Fruit fly (Drosophila melanogaster) whole organism, embryonic: Measurements from ENCODE around the gene CG4709.

Experiments used
- Antp ChIP-seq: fragments of 200-800 bp; sonication (Bioruptor generic); optimal IDR thresholded peaks from 3 replicates; lab custom pipeline; 2016; ENCODE audit warnings: missing biosample characterization, missing genetic modification characterization
- Atf6 ChIP-seq: fragments of 200-800 bp; sonication (Bioruptor generic); IDR thresholded peaks from 2 replicates; pipeline ENCODE4 v1.3.6; 2022; ENCODE audit warnings: missing biosample characterization, missing genetic modification characterization
- Bdp1 ChIP-seq: fragments of 200-800 bp; sonication (Bioruptor generic); optimal IDR thresholded peaks from 3 replicates; lab custom pipeline; 2016; ENCODE audit warnings: missing biosample characterization, missing genetic modification characterization
- Blimp-1 ChIP-seq: fragments of 200-800 bp; sonication (Bioruptor generic); optimal IDR thresholded peaks from 3 replicates; lab custom pipeline; 2018; ENCODE audit warnings: missing biosample characterization, missing genetic modification characterization, mild to moderate bottlenecking, moderate library complexity, missing genetic modification reagents
- CG10321 ChIP-seq: fragments of 200-800 bp; sonication (Bioruptor generic); IDR thresholded peaks from 2 replicates; pipeline ENCODE4 v1.3.6; 2022; ENCODE audit warnings: missing biosample characterization, missing genetic modification characterization
- CG10462 ChIP-seq: fragments of 200-800 bp; sonication (Bioruptor generic); optimal IDR thresholded peaks from 2 replicates; lab custom pipeline; 2016; ENCODE audit warnings: missing biosample characterization, missing genetic modification characterization
- CG11560 ChIP-seq: fragments of 200-800 bp; sonication (Bioruptor generic); IDR thresholded peaks from 3 replicates; pipeline ENCODE4 v1.3.6; 2022; ENCODE audit warnings: missing biosample characterization, missing genetic modification characterization
- CG12071 ChIP-seq: fragments of 200-800 bp; sonication (Bioruptor generic); optimal IDR thresholded peaks from 3 replicates; lab custom pipeline; 2018; ENCODE audit warnings: missing biosample characterization, mild to moderate bottlenecking, missing genetic modification characterization
- CG15479 ChIP-seq: fragments of 200-800 bp; sonication (Bioruptor generic); optimal IDR thresholded peaks from 3 replicates; lab custom pipeline; 2019; ENCODE audit warnings: missing biosample characterization, mild to moderate bottlenecking, missing genetic modification characterization, moderate library complexity
- CG15601 ChIP-seq: fragments of 200-800 bp; sonication (Bioruptor generic); optimal IDR thresholded peaks from 3 replicates; lab custom pipeline; 2019; ENCODE audit warnings: missing biosample characterization, mild to moderate bottlenecking, missing genetic modification characterization, moderate library complexity
- CG1602 ChIP-seq: fragments of 200-800 bp; sonication (Bioruptor generic); optimal IDR thresholded peaks from 3 replicates; lab custom pipeline; 2016; ENCODE audit warnings: missing biosample characterization, missing genetic modification characterization
- CG1832 ChIP-seq: fragments of 200-800 bp; sonication (Bioruptor generic); optimal IDR thresholded peaks from 2 replicates; lab custom pipeline; 2017; ENCODE audit warnings: missing biosample characterization, mild to moderate bottlenecking, missing genetic modification characterization, inconsistent platforms
- CG2199 ChIP-seq: fragments of 200-800 bp; sonication (Bioruptor generic); IDR thresholded peaks from 3 replicates; pipeline ENCODE4 v1.3.6; 2022; ENCODE audit warnings: missing biosample characterization, missing genetic modification characterization
- CG32767 ChIP-seq: fragments of 200-800 bp; sonication (Bioruptor generic); IDR thresholded peaks from 2 replicates; pipeline ENCODE4 v1.3.6; 2022; ENCODE audit warnings: missing biosample characterization, missing genetic modification characterization
- CG6765 ChIP-seq: fragments of 200-800 bp; sonication (Bioruptor generic); optimal IDR thresholded peaks from 3 replicates; lab custom pipeline; 2017; ENCODE audit warnings: missing biosample characterization, mild to moderate bottlenecking, missing genetic modification characterization
- CG7963 ChIP-seq: fragments of 200-800 bp; sonication (Bioruptor generic); IDR thresholded peaks from 3 replicates; pipeline ENCODE4 v1.3.6; 2022; ENCODE audit warnings: missing biosample characterization, missing genetic modification characterization; ENCODE audit not compliant: partially characterized antibody
- CG9932 ChIP-seq: fragments of 200-800 bp; sonication (Bioruptor generic); IDR thresholded peaks from 2 replicates; pipeline ENCODE4 v1.3.6; 2022; ENCODE audit warnings: missing biosample characterization, missing genetic modification characterization
- Ets65A ChIP-seq: fragments of 200-800 bp; sonication (Bioruptor generic); peaks from one replicate; lab custom pipeline; 2016; ENCODE audit warnings: missing biosample characterization, missing genetic modification characterization
- Fer3 ChIP-seq: fragments of 200-800 bp; sonication (Bioruptor generic); optimal IDR thresholded peaks from 2 replicates; lab custom pipeline; 2018; ENCODE audit warnings: missing biosample characterization, mild to moderate bottlenecking, missing genetic modification characterization, moderate library complexity
- GATAe ChIP-seq: fragments of 200-800 bp; sonication (Bioruptor generic); conservative IDR thresholded peaks from 2 replicates; pipeline ENCODE4 v1.3.6; 2022; ENCODE audit warnings: missing biosample characterization, missing genetic modification characterization
- Hmr ChIP-seq: fragments of 200-800 bp; sonication (Bioruptor generic); optimal IDR thresholded peaks from 3 replicates; lab custom pipeline; 2017; ENCODE audit warnings: mild to moderate bottlenecking, missing biosample characterization, missing genetic modification reagents, missing genetic modification characterization
- Hmx ChIP-seq: fragments of 200-800 bp; sonication (Bioruptor generic); optimal IDR thresholded peaks from 2 replicates; lab custom pipeline; 2016; ENCODE audit warnings: missing biosample characterization, missing genetic modification characterization
- Hr3 ChIP-seq: fragments of 200-800 bp; sonication (Bioruptor generic); optimal IDR thresholded peaks from 3 replicates; lab custom pipeline; 2016; ENCODE audit warnings: missing biosample characterization, missing genetic modification characterization
- Hr78 ChIP-seq, 2 experiments: fragments of 200-800 bp in 1 of 2; fragments of >200 bp in 1 of 2; sonication (Bioruptor generic) in 1 of 2; optimal IDR thresholded peaks; 2 replicates each; lab custom pipeline; 2017 to 2019; ENCODE audit warnings: missing biosample characterization in 2 of 2, missing genetic modification characterization in 2 of 2, mild to moderate bottlenecking in 1 of 2, moderate library complexity in 1 of 2
- Lhr ChIP-seq: fragments of 200-800 bp; sonication (Bioruptor generic); optimal IDR thresholded peaks from 3 replicates; lab custom pipeline; 2017; ENCODE audit warnings: mild to moderate bottlenecking, missing biosample characterization, missing genetic modification reagents, missing genetic modification characterization
- Med ChIP-seq: fragments of 200-800 bp; sonication (Bioruptor generic); peaks from one replicate; lab custom pipeline; 2016; ENCODE audit warnings: missing biosample characterization, missing genetic modification characterization, mild to moderate bottlenecking, inconsistent platforms, moderate library complexity
- Mrtf ChIP-seq: fragments of 200-800 bp; sonication (Bioruptor generic); IDR thresholded peaks from 3 replicates; pipeline ENCODE4 v1.3.6; 2022; ENCODE audit warnings: missing biosample characterization, missing genetic modification characterization
- Scr ChIP-seq: fragments of 200-800 bp; sonication (Bioruptor generic); IDR thresholded peaks from 2 replicates; pipeline ENCODE4 v1.3.6; 2022; ENCODE audit warnings: missing biosample characterization, missing genetic modification characterization; ENCODE audit not compliant: partially characterized antibody
- Side ChIP-seq: fragments of 200-800 bp; sonication (Bioruptor generic); optimal IDR thresholded peaks from 2 replicates; lab custom pipeline; 2016; ENCODE audit warnings: missing biosample characterization, missing genetic modification characterization
- TFAM ChIP-seq: fragments of 200-800 bp; sonication (Bioruptor generic); optimal IDR thresholded peaks from 2 replicates; lab custom pipeline; 2017; ENCODE audit warnings: missing biosample characterization, missing genetic modification characterization, inconsistent platforms
- abd-A ChIP-seq: fragments of 200-800 bp; sonication (Bioruptor generic); optimal IDR thresholded peaks from 3 replicates; lab custom pipeline; 2019; ENCODE audit warnings: missing biosample characterization, mild to moderate bottlenecking, missing genetic modification characterization, moderate library complexity
- ase ChIP-seq: fragments of 200-800 bp; sonication (Bioruptor generic); IDR thresholded peaks from 3 replicates; pipeline ENCODE4 v1.3.6; 2022; ENCODE audit warnings: missing biosample characterization, missing genetic modification characterization
- btn ChIP-seq: fragments of 200-800 bp; sonication (Bioruptor generic); optimal IDR thresholded peaks from 2 replicates; lab custom pipeline; 2016; ENCODE audit warnings: missing biosample characterization, missing genetic modification characterization
- chinmo ChIP-seq: fragments of 200-800 bp; sonication (Bioruptor generic); IDR thresholded peaks from 4 replicates; pipeline ENCODE4 v1.3.6; 2022; ENCODE audit warnings: missing biosample characterization, missing genetic modification characterization; ENCODE audit not compliant: partially characterized antibody
- fd96Cb ChIP-seq: fragments of 200-800 bp; sonication (Bioruptor generic); optimal IDR thresholded peaks from 2 replicates; lab custom pipeline; 2018; ENCODE audit warnings: missing biosample characterization, mild to moderate bottlenecking, missing genetic modification characterization, moderate library complexity
- grn ChIP-seq: fragments of 200-800 bp; sonication (Bioruptor generic); optimal IDR thresholded peaks from 3 replicates; lab custom pipeline; 2017; ENCODE audit warnings: missing biosample characterization, missing genetic modification characterization
- gro ChIP-seq: fragments of 200-800 bp; sonication (Bioruptor generic); optimal IDR thresholded peaks from 2 replicates; lab custom pipeline; 2016; ENCODE audit warnings: missing biosample characterization, missing genetic modification characterization
- her ChIP-seq: fragments of 200-800 bp; sonication (Bioruptor generic); optimal IDR thresholded peaks from 2 replicates; lab custom pipeline; 2016; ENCODE audit warnings: missing biosample characterization, missing genetic modification characterization
- inv ChIP-seq: fragments of 200-800 bp; sonication (Bioruptor generic); IDR thresholded peaks from 2 replicates; pipeline ENCODE4 v1.3.6; 2022; ENCODE audit warnings: missing biosample characterization, missing genetic modification characterization; ENCODE audit not compliant: partially characterized antibody
- jing ChIP-seq: fragments of 200-800 bp; sonication (Bioruptor generic); optimal IDR thresholded peaks from 2 replicates; lab custom pipeline; 2018; ENCODE audit warnings: missing biosample characterization, mild to moderate bottlenecking, missing genetic modification characterization
- jumu ChIP-seq: fragments of 200-800 bp; sonication (Bioruptor generic); optimal IDR thresholded peaks from 3 replicates; lab custom pipeline; 2016; ENCODE audit warnings: missing biosample characterization, missing genetic modification characterization
- kni ChIP-seq: fragments of 200-800 bp; sonication (Bioruptor generic); optimal IDR thresholded peaks from 3 replicates; lab custom pipeline; 2017; ENCODE audit warnings: mild to moderate bottlenecking, missing biosample characterization, missing genetic modification reagents, missing genetic modification characterization
- lola ChIP-seq, 3 experiments: fragments of >200 bp in 2 of 3; fragments of 200-800 bp in 1 of 3; sonication (Bioruptor generic) in 1 of 3; optimal IDR thresholded peaks; 2 replicates each; lab custom pipeline; 2017 to 2019; ENCODE audit warnings: missing biosample characterization in 3 of 3, missing genetic modification characterization in 3 of 3, mild to moderate bottlenecking in 1 of 3, moderate library complexity in 1 of 3
- org-1 ChIP-seq: fragments of 200-800 bp; sonication (Bioruptor generic); optimal IDR thresholded peaks from 2 replicates; lab custom pipeline; 2017; ENCODE audit warnings: missing biosample characterization, missing genetic modification characterization
- pan ChIP-seq, 4 experiments: fragments of >200 bp in 3 of 4; fragments of 200-800 bp in 1 of 4; sonication (Bioruptor generic) in 1 of 4; optimal IDR thresholded peaks in 3 of 4; IDR thresholded peaks in 1 of 4; 2 replicates each; pipeline versions ENCODE4 v1.3.6 to Lab custom; 2017 to 2022; ENCODE audit warnings: missing biosample characterization in 2 of 4, missing genetic modification characterization in 2 of 4, mixed read lengths in 1 of 4
- peb ChIP-seq: fragments of 200-800 bp; sonication (Bioruptor generic); IDR thresholded peaks from 2 replicates; pipeline ENCODE4 v1.3.6; 2022; ENCODE audit warnings: missing biosample characterization, missing genetic modification characterization
- pnt ChIP-seq: fragments of 200-800 bp; sonication (Bioruptor generic); optimal IDR thresholded peaks from 3 replicates; lab custom pipeline; 2016; ENCODE audit warnings: missing biosample characterization, missing genetic modification characterization
- pum ChIP-seq: fragments of 200-800 bp; sonication (Bioruptor generic); optimal IDR thresholded peaks from 2 replicates; lab custom pipeline; 2016; ENCODE audit warnings: missing biosample characterization, missing genetic modification characterization
- stc ChIP-seq: fragments of 200-800 bp; sonication (Bioruptor generic); IDR thresholded peaks from 2 replicates; pipeline ENCODE4 v1.3.6; 2022; ENCODE audit warnings: missing biosample characterization, missing genetic modification characterization
- vfl ChIP-seq: fragments of 200-800 bp; sonication (Bioruptor generic); optimal IDR thresholded peaks from 2 replicates; lab custom pipeline; 2016; ENCODE audit warnings: missing biosample characterization, missing genetic modification characterization
- zfh1 ChIP-seq: fragments of 200-800 bp; sonication (Bioruptor generic); IDR thresholded peaks from 3 replicates; pipeline ENCODE4 v1.3.6; 2022; ENCODE audit warnings: missing biosample characterization, missing genetic modification characterization

The CG4709 gene

dm6 chr2L:9911783-9912182 is 42.3 kb upstream of the CG4709 start (continued):
- TF ChIP-seq Side (GFP tag; lab: Kevin White, UChicago) (peak; percentile 55), pan (optimal IDR thresholded peaks at IDR 0.05; lab: Kevin White, UChicago) (no peak), pan (GFP tag; optimal IDR thresholded peaks at IDR 0.05 in 1 of 2, IDR thresholded peaks at IDR 0.05 in 1 of 2) (peak in 1 of 2 experiments; percentile 64), jing (GFP tag; lab: Kevin White, UChicago) (no peak), pum (no peak), CG1832 (GFP tag; lab: Kevin White, UChicago) (no peak), Fer3 (tag; lab: Kevin White, UChicago) (no peak), GATAe (GFP tag; lab: Robert Waterston, UW) (no peak), inv (GFP tag; lab: Robert Waterston, UW) (no peak), CG12071 (GFP tag; lab: Kevin White, UChicago) (no peak), her (GFP tag; lab: Kevin White, UChicago) (no peak), btn (GFP tag; lab: Kevin White, UChicago) (no peak), Hmr (peak; percentile 3), Atf6 (peak; percentile 44; the same call in 1 of the 2 replicates), CG10462 (no peak), ase (GFP tag; lab: Robert Waterston, UW) (no peak), CG9932 (peak; percentile 54), Hmx (GFP tag; lab: Kevin White, UChicago) (no peak), CG32767 (GFP tag; lab: Robert Waterston, UW) (no peak), lola (GFP tag; optimal IDR thresholded peaks at IDR 0.05; lab: Kevin White, UChicago) (no peak), Hr3 (GFP tag; lab: Kevin White, UChicago) (no peak), abd-A (tag; lab: Kevin White, UChicago) (no peak), chinmo (no peak), CG15601 (tag; lab: Kevin White, UChicago) (no peak), org-1 (GFP tag; lab: Kevin White, UChicago) (no peak), grn (GFP tag; lab: Kevin White, UChicago) (no peak), CG6765 (no peak), Med (GFP tag; lab: Kevin White, UChicago) (peak; percentile 90), zfh1 (GFP tag; lab: Robert Waterston, UW) (peak; percentile 58; the same call in 2 of the 3 replicates), CG15479 (no peak), jumu (peak; percentile 19), fd96Cb (tag; lab: Kevin White, UChicago) (no peak), Antp (peak; percentile 35), Hr78 (GFP tag; optimal IDR thresholded peaks at IDR 0.05; lab: Kevin White, UChicago) (no peak), CG10321 (no peak), pnt (GFP tag; lab: Kevin White, UChicago) (no peak), peb (no peak), CG1602 (GFP tag; lab: Kevin White, UChicago) (no peak), stc (GFP tag; lab: Robert Waterston, UW) (no peak), CG7963 (no peak), Mrtf (GFP tag; lab: Robert Waterston, UW) (no peak), gro (GFP tag; lab: Kevin White, UChicago) (no peak), Scr (no peak), Lhr (no peak), TFAM (no peak), CG11560 (tag; lab: Robert Waterston, UW) (no peak), Ets65A (no peak), Bdp1 (no peak), vfl (no peak), Blimp-1 (GFP tag; lab: Kevin White, UChicago) (no peak), kni (GFP tag; lab: Kevin White, UChicago) (no peak), CG2199 (GFP tag; lab: Robert Waterston, UW) (no peak)
